Fruit fly (Drosophila melanogaster) whole organism, embryonic: Measurements from ENCODE around the gene CG7333.

Experiments
- Atf-2 ChIP-seq: fragments of 200-800 bp; sonication (Bioruptor generic); optimal IDR thresholded peaks from 2 replicates; lab custom pipeline; 2016; ENCODE audit warnings: missing biosample characterization, missing genetic modification characterization
- BEAF-32 ChIP-seq: fragments of 200-800 bp; sonication (Bioruptor generic); optimal IDR thresholded peaks from 3 replicates; lab custom pipeline; 2017; ENCODE audit warnings: missing biosample characterization, missing genetic modification characterization, mild to moderate bottlenecking, moderate library complexity, missing genetic modification reagents
- Bteb2 ChIP-seq: fragments of 200-800 bp; sonication (Bioruptor generic); optimal IDR thresholded peaks from 2 replicates; lab custom pipeline; 2016; ENCODE audit warnings: missing biosample characterization, missing genetic modification characterization
- C15 ChIP-seq: fragments of 200-800 bp; sonication (Bioruptor generic); IDR thresholded peaks from 3 replicates; pipeline ENCODE4 v1.3.6; 2022; ENCODE audit warnings: missing biosample characterization, missing genetic modification characterization
- CG12155 ChIP-seq: fragments of 200-800 bp; sonication (Bioruptor generic); optimal IDR thresholded peaks from 3 replicates; lab custom pipeline; 2016; ENCODE audit warnings: missing biosample characterization, missing genetic modification characterization
- CG14710 ChIP-seq: fragments of 200-800 bp; sonication (Bioruptor generic); optimal IDR thresholded peaks from 3 replicates; lab custom pipeline; 2019; ENCODE audit warnings: missing biosample characterization, mild to moderate bottlenecking, missing genetic modification characterization, moderate library complexity
- CG1529 ChIP-seq: fragments of 200-800 bp; sonication (Bioruptor generic); optimal IDR thresholded peaks from 3 replicates; lab custom pipeline; 2018; ENCODE audit warnings: missing biosample characterization, missing genetic modification characterization
- CG16813 ChIP-seq: fragments of 200-800 bp; sonication (Bioruptor generic); IDR thresholded peaks from 3 replicates; pipeline ENCODE4 v1.3.6; 2022; ENCODE audit warnings: missing biosample characterization, missing genetic modification characterization; ENCODE audit not compliant: partially characterized antibody
- CG17568 ChIP-seq: fragments of 200-800 bp; sonication (Bioruptor generic); optimal IDR thresholded peaks from 2 replicates; lab custom pipeline; 2018; ENCODE audit warnings: missing biosample characterization, mild to moderate bottlenecking, missing genetic modification characterization, moderate library complexity
- CG17802 ChIP-seq: fragments of 200-800 bp; sonication (Bioruptor generic); optimal IDR thresholded peaks from 2 replicates; lab custom pipeline; 2018; ENCODE audit warnings: missing biosample characterization, mild to moderate bottlenecking, missing genetic modification characterization, moderate library complexity
- CG2199 ChIP-seq: fragments of 200-800 bp; sonication (Bioruptor generic); IDR thresholded peaks from 3 replicates; pipeline ENCODE4 v1.3.6; 2022; ENCODE audit warnings: missing biosample characterization, missing genetic modification characterization
- CG2202 ChIP-seq: fragments of 200-800 bp; sonication (Bioruptor generic); optimal IDR thresholded peaks from 2 replicates; lab custom pipeline; 2018; ENCODE audit warnings: missing biosample characterization, mild to moderate bottlenecking, missing genetic modification characterization
- CG2678 ChIP-seq: fragments of 200-800 bp; sonication (Bioruptor generic); optimal IDR thresholded peaks from 3 replicates; lab custom pipeline; 2019; ENCODE audit warnings: missing biosample characterization, mild to moderate bottlenecking, missing genetic modification characterization, moderate library complexity
- CG30020 ChIP-seq: fragments of 200-800 bp; optimal IDR thresholded peaks from 2 replicates; lab custom pipeline; 2019; ENCODE audit warnings: missing biosample characterization, mild to moderate bottlenecking, missing genetic modification characterization, moderate library complexity
- CG34224 ChIP-seq: fragments of 200-800 bp; sonication (Bioruptor generic); IDR thresholded peaks from 3 replicates; pipeline ENCODE4 v1.3.6; 2022; ENCODE audit warnings: missing biosample characterization, missing genetic modification characterization; ENCODE audit not compliant: partially characterized antibody
- CG34422 ChIP-seq: fragments of 200-800 bp; sonication (Bioruptor generic); IDR thresholded peaks from 3 replicates; pipeline ENCODE4 v1.3.6; 2022; ENCODE audit warnings: missing biosample characterization, missing genetic modification characterization
- CG5180 ChIP-seq: fragments of 200-800 bp; sonication (Bioruptor generic); optimal IDR thresholded peaks from 3 replicates; lab custom pipeline; 2017; ENCODE audit warnings: missing biosample characterization, missing genetic modification characterization, mild to moderate bottlenecking, moderate library complexity, missing genetic modification reagents
- CG6175 ChIP-seq: fragments of 200-800 bp; sonication (Bioruptor generic); IDR thresholded peaks from 3 replicates; pipeline ENCODE4 v1.3.6; 2022; ENCODE audit warnings: missing biosample characterization, missing genetic modification characterization
- CG6813 ChIP-seq: fragments of 200-800 bp; sonication (Bioruptor generic); optimal IDR thresholded peaks from 2 replicates; lab custom pipeline; 2017; ENCODE audit warnings: missing biosample characterization, missing genetic modification characterization, mild to moderate bottlenecking, moderate library complexity, missing genetic modification reagents
- CG7271 ChIP-seq: fragments of 200-800 bp; sonication (Bioruptor generic); optimal IDR thresholded peaks from 2 replicates; lab custom pipeline; 2018; ENCODE audit warnings: missing biosample characterization, mild to moderate bottlenecking, missing genetic modification characterization, moderate library complexity
- CG9797 ChIP-seq: fragments of 200-800 bp; sonication (Bioruptor generic); optimal IDR thresholded peaks from 3 replicates; lab custom pipeline; 2018; ENCODE audit warnings: missing biosample characterization, mild to moderate bottlenecking, missing genetic modification characterization
- D ChIP-seq, 2 experiments: fragments of 200-800 bp in 1 of 2; fragments of >200 bp in 1 of 2; sonication (Bioruptor generic) in 1 of 2; optimal IDR thresholded peaks; 2 replicates in 1 of 2; 3 replicates in 1 of 2; lab custom pipeline; 2017; ENCODE audit warnings: mild to moderate bottlenecking in 1 of 2, missing biosample characterization in 1 of 2, missing genetic modification characterization in 1 of 2, missing genetic modification reagents in 1 of 2
- Dref ChIP-seq: fragments of 200-800 bp; sonication (Bioruptor generic); IDR thresholded peaks from 2 replicates; pipeline ENCODE4 v1.3.6; 2022; ENCODE audit warnings: missing biosample characterization, missing genetic modification characterization
- ERR ChIP-seq: fragments of 200-800 bp; sonication (Bioruptor generic); optimal IDR thresholded peaks from 2 replicates; lab custom pipeline; 2016; ENCODE audit warnings: missing biosample characterization, missing genetic modification characterization
- Hr78 ChIP-seq, 2 experiments: fragments of 200-800 bp in 1 of 2; fragments of >200 bp in 1 of 2; sonication (Bioruptor generic) in 1 of 2; optimal IDR thresholded peaks; 2 replicates each; lab custom pipeline; 2017 to 2019; ENCODE audit warnings: missing biosample characterization in 2 of 2, missing genetic modification characterization in 2 of 2, mild to moderate bottlenecking in 1 of 2, moderate library complexity in 1 of 2
- Jarid2 ChIP-seq: fragments of 200-800 bp; sonication (Bioruptor generic); optimal IDR thresholded peaks from 3 replicates; lab custom pipeline; 2017; ENCODE audit warnings: mild to moderate bottlenecking, missing biosample characterization, missing genetic modification reagents, missing genetic modification characterization
- MBD-R2 ChIP-seq: fragments of 200-800 bp; sonication (Bioruptor generic); IDR thresholded peaks from 2 replicates; pipeline ENCODE4 v1.3.6; 2022; ENCODE audit warnings: missing biosample characterization, missing genetic modification characterization
- Max ChIP-seq: fragments of 200-800 bp; sonication (Bioruptor generic); optimal IDR thresholded peaks from 2 replicates; lab custom pipeline; 2016; ENCODE audit warnings: missing biosample characterization, mild to moderate bottlenecking, missing genetic modification characterization
- NC2α ChIP-seq: fragments of 200-800 bp; sonication (Bioruptor generic); optimal IDR thresholded peaks from 2 replicates; lab custom pipeline; 2016; ENCODE audit warnings: missing biosample characterization, missing genetic modification characterization
- NC2β ChIP-seq: fragments of 200-800 bp; sonication (Bioruptor generic); optimal IDR thresholded peaks from 2 replicates; lab custom pipeline; 2016; ENCODE audit warnings: missing biosample characterization, missing genetic modification characterization
- Pdp1 ChIP-seq, 2 experiments: fragments of 200-800 bp; sonication (Bioruptor generic); optimal IDR thresholded peaks; 3 replicates each; lab custom pipeline; 2016; ENCODE audit warnings: missing biosample characterization in 2 of 2, missing genetic modification characterization in 2 of 2, mild to moderate bottlenecking in 1 of 2, moderate library complexity in 1 of 2
- Rfx ChIP-seq: fragments of 200-800 bp; sonication (Bioruptor generic); IDR thresholded peaks from 2 replicates; pipeline ENCODE4 v1.3.6; 2022; ENCODE audit warnings: missing biosample characterization, missing genetic modification characterization
- Rx ChIP-seq: fragments of 200-800 bp; sonication (Bioruptor generic); IDR thresholded peaks from 2 replicates; pipeline ENCODE4 v1.3.6; 2022; ENCODE audit warnings: missing biosample characterization, missing genetic modification characterization
- abd-A ChIP-seq: fragments of 200-800 bp; sonication (Bioruptor generic); optimal IDR thresholded peaks from 3 replicates; lab custom pipeline; 2019; ENCODE audit warnings: missing biosample characterization, mild to moderate bottlenecking, missing genetic modification characterization, moderate library complexity
- amos ChIP-seq: fragments of 200-800 bp; sonication (Bioruptor generic); IDR thresholded peaks from 2 replicates; pipeline ENCODE4 v1.3.6; 2022; ENCODE audit warnings: missing biosample characterization, missing genetic modification characterization; ENCODE audit not compliant: partially characterized antibody
- ara ChIP-seq: fragments of 200-800 bp; sonication (Bioruptor generic); IDR thresholded peaks from 2 replicates; pipeline ENCODE4 v1.3.6; 2022; ENCODE audit warnings: missing biosample characterization, missing genetic modification characterization
- en ChIP-seq: fragments of 200-800 bp; sonication (Bioruptor generic); optimal IDR thresholded peaks from 2 replicates; lab custom pipeline; 2016; ENCODE audit warnings: missing biosample characterization, missing genetic modification characterization
- gfzf ChIP-seq: fragments of 200-800 bp; sonication (Bioruptor generic); optimal IDR thresholded peaks from 2 replicates; lab custom pipeline; 2016; ENCODE audit warnings: missing biosample characterization, mild to moderate bottlenecking, missing genetic modification characterization, moderate library complexity
- gsb ChIP-seq: fragments of 200-800 bp; sonication (Bioruptor generic); IDR thresholded peaks from 2 replicates; pipeline ENCODE4 v1.3.6; 2022; ENCODE audit warnings: missing biosample characterization, missing genetic modification characterization
- ken ChIP-seq: fragments of 200-800 bp; sonication (Bioruptor generic); IDR thresholded peaks from 3 replicates; pipeline ENCODE4 v1.3.6; 2022; ENCODE audit warnings: missing biosample characterization, missing genetic modification characterization
- kni ChIP-seq: fragments of 200-800 bp; sonication (Bioruptor generic); optimal IDR thresholded peaks from 3 replicates; lab custom pipeline; 2017; ENCODE audit warnings: mild to moderate bottlenecking, missing biosample characterization, missing genetic modification reagents, missing genetic modification characterization
- lmd ChIP-seq: fragments of 200-800 bp; sonication (Bioruptor generic); IDR thresholded peaks from 2 replicates; pipeline ENCODE4 v1.3.6; 2022; ENCODE audit warnings: missing biosample characterization, missing genetic modification characterization
- maf-S ChIP-seq: fragments of 200-800 bp; sonication (Bioruptor generic); optimal IDR thresholded peaks from 2 replicates; lab custom pipeline; 2016; ENCODE audit warnings: missing biosample characterization, missing genetic modification characterization
- mam ChIP-seq: fragments of 200-800 bp; sonication (Bioruptor generic); optimal IDR thresholded peaks from 3 replicates; lab custom pipeline; 2016; ENCODE audit warnings: missing biosample characterization, missing genetic modification characterization
- ro ChIP-seq: fragments of 200-800 bp; sonication (Bioruptor generic); IDR thresholded peaks from 2 replicates; pipeline ENCODE4 v1.3.6; 2022; ENCODE audit warnings: missing biosample characterization, missing genetic modification characterization
- sna ChIP-seq: fragments of 200-800 bp; sonication (Bioruptor generic); IDR thresholded peaks from 2 replicates; pipeline ENCODE4 v1.3.6; 2022; ENCODE audit warnings: missing biosample characterization, missing genetic modification characterization; ENCODE audit not compliant: partially characterized antibody
- stc ChIP-seq: fragments of 200-800 bp; sonication (Bioruptor generic); IDR thresholded peaks from 2 replicates; pipeline ENCODE4 v1.3.6; 2022; ENCODE audit warnings: missing biosample characterization, missing genetic modification characterization
- trem ChIP-seq: fragments of 200-800 bp; optimal IDR thresholded peaks from 3 replicates; lab custom pipeline; 2019; ENCODE audit warnings: missing biosample characterization, mild to moderate bottlenecking, missing genetic modification characterization, moderate library complexity
- zf30C ChIP-seq: fragments of 200-800 bp; sonication (Bioruptor generic); optimal IDR thresholded peaks from 3 replicates; lab custom pipeline; 2018; ENCODE audit warnings: missing biosample characterization, mild to moderate bottlenecking, missing genetic modification characterization

Gene CG7333

DNA sequence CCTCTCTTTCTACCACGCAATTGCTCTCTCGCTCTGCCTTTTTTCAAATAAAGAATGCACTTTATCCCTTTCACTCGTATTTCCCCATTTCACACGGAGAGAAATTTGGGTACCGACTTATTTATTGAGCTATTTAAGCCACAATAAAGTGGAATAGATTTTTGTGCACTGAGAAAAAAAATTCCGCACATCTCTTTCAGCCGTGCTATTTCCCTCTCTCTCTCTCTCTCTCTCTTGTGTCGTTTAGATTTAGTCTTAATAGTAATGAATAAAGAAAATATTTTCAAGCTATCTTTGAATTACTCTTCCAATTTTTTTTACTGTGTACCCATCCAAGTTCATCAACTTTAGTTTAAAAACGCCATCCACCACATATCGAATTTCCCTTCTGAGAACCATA is 23.2 kb downstream of the CG7333 start (continued):
- TF ChIP-seq C15 (GFP tag; lab: Robert Waterston, UW) (0 out of 3 replicates have a peak, but pooled peaks have one; percentile 51), Dref (GFP tag; lab: Robert Waterston, UW) (no peak), stc (GFP tag; lab: Robert Waterston, UW) (0 out of 2 replicates have a peak, but pooled peaks have one; percentile 39), CG2678 (peak; percentile 66), BEAF-32 (GFP tag; lab: Kevin White, UChicago) (no peak), ERR (GFP tag; lab: Kevin White, UChicago) (no peak), trem (tag; lab: Kevin White, UChicago) (peak; percentile 11), Max (peak; percentile 1), Bteb2 (peak; percentile 47), CG5180 (GFP tag; lab: Kevin White, UChicago) (no peak), en (GFP tag; lab: Kevin White, UChicago) (no peak), CG1529 (GFP tag; lab: Kevin White, UChicago) (peak; percentile 21), CG6175 (GFP tag; lab: Robert Waterston, UW) (no peak), CG34224 (GFP tag; lab: Robert Waterston, UW) (no peak), gfzf (GFP tag; lab: Kevin White, UChicago) (no peak), CG16813 (GFP tag; lab: Robert Waterston, UW) (no peak), NC2β (no peak), gsb (GFP tag; lab: Robert Waterston, UW) (0 out of 2 replicates have a peak, but pooled peaks have one; percentile 20), Rfx (GFP tag; lab: Robert Waterston, UW) (peak; percentile 79), CG17802 (tag; lab: Kevin White, UChicago) (no peak), abd-A (tag; lab: Kevin White, UChicago) (no peak), Rx (GFP tag; lab: Robert Waterston, UW) (peak; percentile 60; the same call in 1 of the 2 replicates), kni (GFP tag; lab: Kevin White, UChicago) (no peak), CG9797 (GFP tag; lab: Kevin White, UChicago) (no peak), Jarid2 (GFP tag; lab: Kevin White, UChicago) (no peak), CG34422 (GFP tag; lab: Robert Waterston, UW) (peak; percentile 74; the same call in 2 of the 3 replicates), MBD-R2 (no peak; the same call in 1 of the 2 replicates), D (optimal IDR thresholded peaks at IDR 0.05; lab: Kevin White, UChicago) (no peak), D (GFP tag; optimal IDR thresholded peaks at IDR 0.05; lab: Kevin White, UChicago) (peak; percentile 31), Hr78 (GFP tag; optimal IDR thresholded peaks at IDR 0.05; lab: Kevin White, UChicago) (no peak), mam (GFP tag; lab: Kevin White, UChicago) (peak; percentile 56), CG12155 (GFP tag; lab: Kevin White, UChicago) (peak; percentile 47), ro (GFP tag; lab: Robert Waterston, UW) (0 out of 2 replicates have a peak, but pooled peaks have one; percentile 17), CG30020 (no peak), ara (GFP tag; lab: Robert Waterston, UW) (peak; percentile 33; the same call in 1 of the 2 replicates), ken (peak; percentile 69), CG14710 (tag; lab: Kevin White, UChicago) (peak; percentile 25), lmd (peak; percentile 73), sna (GFP tag; lab: Robert Waterston, UW) (no peak), CG6813 (GFP tag; lab: Kevin White, UChicago) (peak; percentile 26), CG2199 (GFP tag; lab: Robert Waterston, UW) (no peak), Pdp1 (GFP tag; optimal IDR thresholded peaks at IDR 0.05; lab: Kevin White, UChicago) (peak; percentile 58 to 66), CG2202 (tag; lab: Kevin White, UChicago) (no peak), CG17568 (GFP tag; lab: Kevin White, UChicago) (peak; percentile 10), NC2α (GFP tag; lab: Kevin White, UChicago) (no peak), maf-S (GFP tag; lab: Kevin White, UChicago) (peak; percentile 62), amos (no peak), CG7271 (tag; lab: Kevin White, UChicago) (no peak), Atf-2 (GFP tag; lab: Kevin White, UChicago) (peak; percentile 53), zf30C (no peak)
